Worm (Caenorhabditis elegans) whole organism, L3 larva: Measurements from ENCODE around the gene K03B8.14.

Source experiments
- nhr-23 ChIP-seq: fragments of 150-350 bp; optimal IDR thresholded peaks from 2 replicates; lab custom pipeline; 2014; ENCODE audit warnings: missing biosample characterization, missing genetic modification reagents, missing genetic modification characterization
- nhr-77 ChIP-seq: fragments of 150-350 bp; optimal IDR thresholded peaks from 2 replicates; lab custom pipeline; 2014; ENCODE audit warnings: missing biosample characterization, missing genetic modification characterization
- snpc-4 ChIP-seq: fragments of 150-350 bp; optimal IDR thresholded peaks from 2 replicates; lab custom pipeline; 2014; ENCODE audit warnings: missing biosample characterization, missing genetic modification characterization
- tbx-2 ChIP-seq: sonication (generic microtip); optimal IDR thresholded peaks from 2 replicates; lab custom pipeline; 2016; ENCODE audit warnings: mild to moderate bottlenecking, missing genetic modification characterization, missing compliant biosample characterization
- unc-62 ChIP-seq: fragments of 150-350 bp; sonication (generic microtip); optimal IDR thresholded peaks from 4 replicates; lab custom pipeline; 2014; ENCODE audit warnings: missing biosample characterization, missing genetic modification reagents, missing genetic modification characterization

ce11 chrV:11390394-11390793, at the start of gene K03B8.14, which contains the start of gene K03B8.11:
- no peak for TF ChIP-seq tbx-2 (tag; lab: Kevin White, UChicago)
- TF ChIP-seq nhr-77 (tag; lab: Kevin White, UChicago) = no peak
- TF ChIP-seq snpc-4 (tag; lab: Kevin White, UChicago) = no peak
- no peak for TF ChIP-seq unc-62 (GFP tag; lab: Kevin White, UChicago)
- no peak for TF ChIP-seq nhr-23 (tag; lab: Kevin White, UChicago)
